Worm (Caenorhabditis elegans): ENCODE results near the gene F13B12.2.

Gene F13B12.2

ce11 chrIV:10380626-10381025 lies 48.3 kb downstream of the F13B12.2 start (continued):
- TF ChIP-seq nhr-48 (tag; optimal IDR thresholded peaks at IDR 0.05) (peak; percentile 64), duxl-1 (tag; optimal IDR thresholded peaks at IDR 0.05; ENCODE audit: poor library complexity) (no peak)

All from whole organism, L4 larva.